Worm (Caenorhabditis elegans) whole organism, L4 larva: Measurements from ENCODE around the gene ceh-41.

Source experiments
- F10B5.3 ChIP-seq: sonication (generic microtip); optimal IDR thresholded peaks from 2 replicates; lab custom pipeline; 2016; ENCODE audit warnings: mild to moderate bottlenecking, missing genetic modification characterization, missing compliant biosample characterization
- F37D6.2 ChIP-seq: sonication (generic microtip); optimal IDR thresholded peaks from 2 replicates; lab custom pipeline; 2016; ENCODE audit warnings: mild to moderate bottlenecking, missing genetic modification characterization, missing compliant biosample characterization
- T20F7.1 ChIP-seq: fragments of 200-800 bp; sonication (Bioruptor generic); optimal IDR thresholded peaks from 2 replicates; lab custom pipeline; 2018; ENCODE audit warnings: mild to moderate bottlenecking, missing genetic modification characterization, missing compliant biosample characterization
- T26A8.4 ChIP-seq: fragments of 200-800 bp; sonication (Bioruptor generic); IDR thresholded peaks from 2 replicates; pipeline ENCODE4 v1.3.6; 2022; ENCODE audit warnings: missing genetic modification characterization, missing compliant biosample characterization
- Y105C5A.15 ChIP-seq: fragments of 200-800 bp; sonication (Bioruptor generic); IDR thresholded peaks from 2 replicates; pipeline ENCODE4 v1.3.6; 2022; ENCODE audit warnings: missing genetic modification characterization, missing compliant biosample characterization
- ZK337.2 ChIP-seq: fragments of 200-800 bp; sonication (Bioruptor generic); IDR thresholded peaks from 2 replicates; pipeline ENCODE4 v1.3.6; 2022; ENCODE audit warnings: missing genetic modification reagents, missing genetic modification characterization, missing compliant biosample characterization
- aha-1 ChIP-seq: fragments of 150-350 bp; peaks from one replicate; lab custom pipeline; 2014; ENCODE audit warnings: missing biosample characterization, missing genetic modification characterization
- ceh-32 ChIP-seq: sonication (generic microtip); optimal IDR thresholded peaks from 2 replicates; lab custom pipeline; 2016; ENCODE audit warnings: mild to moderate bottlenecking, missing genetic modification characterization, missing compliant biosample characterization; ENCODE audit not compliant: poor library complexity
- ceh-44 ChIP-seq: fragments of 200-800 bp; sonication (Bioruptor generic); IDR thresholded peaks from 2 replicates; pipeline ENCODE4 v1.3.6; 2022; ENCODE audit warnings: missing genetic modification reagents, missing genetic modification characterization, missing compliant biosample characterization
- cey-2 ChIP-seq: sonication (generic microtip); optimal IDR thresholded peaks from 3 replicates; lab custom pipeline; 2017; ENCODE audit warnings: missing genetic modification characterization, mild to moderate bottlenecking, missing compliant biosample characterization, antibody characterized with exemption, borderline replicate concordance; ENCODE audit not compliant: insufficient read depth
- ctbp-1 ChIP-seq: fragments of 200-800 bp; sonication (Bioruptor generic); IDR thresholded peaks from 2 replicates; pipeline ENCODE4 v1.3.6; 2022; ENCODE audit warnings: missing genetic modification reagents, missing genetic modification characterization, missing compliant biosample characterization
- daf-16 ChIP-seq, 3 experiments: sonication (generic microtip); optimal IDR thresholded peaks; 2 replicates each; lab custom pipeline; 2016 to 2017; ENCODE audit warnings: missing genetic modification characterization in 3 of 3, missing genetic modification reagents in 3 of 3, mild to moderate bottlenecking in 2 of 3, missing compliant biosample characterization in 2 of 3, missing biosample characterization in 1 of 3, moderate library complexity in 1 of 3
- dmd-6 ChIP-seq: fragments of 200-800 bp; sonication (Bioruptor generic); IDR thresholded peaks from 2 replicates; pipeline ENCODE4 v1.3.6; 2022; ENCODE audit warnings: missing genetic modification reagents, missing genetic modification characterization, missing compliant biosample characterization
- dmd-9 ChIP-seq: fragments of 200-800 bp; sonication (Bioruptor generic); IDR thresholded peaks from 2 replicates; pipeline ENCODE4 v1.3.6; 2022; ENCODE audit warnings: missing genetic modification reagents, missing genetic modification characterization, missing compliant biosample characterization
- dpl-1 ChIP-seq: fragments of 150-350 bp; optimal IDR thresholded peaks from 2 replicates; lab custom pipeline; 2014; ENCODE audit warnings: missing biosample characterization, missing genetic modification reagents, missing genetic modification characterization
- duxl-1 ChIP-seq: sonication (generic microtip); optimal IDR thresholded peaks from 2 replicates; lab custom pipeline; 2016; ENCODE audit warnings: mild to moderate bottlenecking, missing genetic modification characterization, moderate library complexity, missing compliant biosample characterization; ENCODE audit not compliant: poor library complexity
- hif-1 ChIP-seq, 2 experiments: sonication (generic microtip); optimal IDR thresholded peaks; 2 replicates each; lab custom pipeline; 2016 to 2017; ENCODE audit warnings: missing compliant biosample characterization in 2 of 2, missing genetic modification characterization in 2 of 2, missing genetic modification reagents in 2 of 2, missing genotype in 2 of 2, mild to moderate bottlenecking in 1 of 2
- hlh-30 ChIP-seq: sonication (generic microtip); optimal IDR thresholded peaks from 2 replicates; lab custom pipeline; 2017; ENCODE audit warnings: antibody characterized with exemption, mild to moderate bottlenecking, missing genetic modification characterization, missing compliant biosample characterization; ENCODE audit not compliant: insufficient read depth
- hmg-1.1 ChIP-seq: fragments of 200-800 bp; sonication (Bioruptor generic); IDR thresholded peaks from 2 replicates; pipeline ENCODE4 v1.3.6; 2022; ENCODE audit warnings: missing genetic modification reagents, missing genetic modification characterization, missing compliant biosample characterization
- lin-1 ChIP-seq: fragments of 200-800 bp; sonication (Bioruptor generic); IDR thresholded peaks from 2 replicates; pipeline ENCODE4 v1.3.6; 2022; ENCODE audit warnings: missing genetic modification reagents, missing genetic modification characterization, missing compliant biosample characterization
- lin-13 ChIP-seq: fragments of 150-350 bp; optimal IDR thresholded peaks from 2 replicates; lab custom pipeline; 2014; ENCODE audit warnings: missing biosample characterization, missing genetic modification reagents, missing genetic modification characterization
- lin-15B ChIP-seq: fragments of 150-350 bp; sonication (generic microtip); optimal IDR thresholded peaks from 3 replicates; lab custom pipeline; 2014; ENCODE audit warnings: missing biosample characterization, missing genetic modification characterization
- lin-38 ChIP-seq: fragments of 200-800 bp; sonication (Bioruptor generic); IDR thresholded peaks from 2 replicates; pipeline ENCODE4 v1.3.6; 2022; ENCODE audit warnings: missing genetic modification reagents, missing genetic modification characterization, missing compliant biosample characterization
- lir-3 ChIP-seq: sonication (generic microtip); optimal IDR thresholded peaks from 2 replicates; lab custom pipeline; 2016; ENCODE audit warnings: mild to moderate bottlenecking, missing genetic modification characterization, missing compliant biosample characterization
- madf-5 ChIP-seq, 2 experiments: fragments of 200-800 bp; sonication (Bioruptor generic); IDR thresholded peaks; 2 replicates each; pipeline ENCODE4 v1.3.6; 2022; ENCODE audit warnings: missing compliant biosample characterization in 2 of 2, missing genetic modification characterization in 2 of 2
- mdl-1 ChIP-seq, 2 experiments: fragments of 150-350 bp in 1 of 2; sonication (generic microtip) in 1 of 2; optimal IDR thresholded peaks; 2 replicates each; lab custom pipeline; 2014 to 2017; ENCODE audit warnings: missing biosample characterization in 2 of 2, missing genetic modification characterization in 2 of 2
- mep-1 ChIP-seq: fragments of 150-350 bp; sonication (generic microtip); optimal IDR thresholded peaks from 3 replicates; lab custom pipeline; 2014; ENCODE audit warnings: missing biosample characterization, missing genetic modification characterization
- mes-2 ChIP-seq: sonication (generic microtip); optimal IDR thresholded peaks from 2 replicates; lab custom pipeline; 2016; ENCODE audit warnings: missing genotype, mild to moderate bottlenecking, missing genetic modification characterization, missing compliant biosample characterization; ENCODE audit not compliant: poor library complexity, severe bottlenecking
- mxl-2 ChIP-seq: fragments of 200-800 bp; sonication (Bioruptor generic); conservative IDR thresholded peaks from 2 replicates; pipeline ENCODE4 v1.3.6; 2022; ENCODE audit warnings: missing genetic modification reagents, missing genetic modification characterization, missing compliant biosample characterization
- nhr-102 ChIP-seq: sonication (generic microtip); optimal IDR thresholded peaks from 2 replicates; lab custom pipeline; 2016; ENCODE audit warnings: mild to moderate bottlenecking, missing genetic modification characterization, moderate library complexity, missing compliant biosample characterization
- nhr-28 ChIP-seq: fragments of 150-350 bp; optimal IDR thresholded peaks from 2 replicates; lab custom pipeline; 2014; ENCODE audit warnings: missing biosample characterization, missing genetic modification characterization
- nhr-41 ChIP-seq: fragments of 200-800 bp; sonication (Bioruptor generic); IDR thresholded peaks from 2 replicates; pipeline ENCODE4 v1.3.6; 2022; ENCODE audit warnings: missing genetic modification reagents, missing genetic modification characterization, missing compliant biosample characterization
- nhr-6 ChIP-seq: fragments of 150-350 bp; optimal IDR thresholded peaks from 2 replicates; lab custom pipeline; 2014; ENCODE audit warnings: missing biosample characterization, missing genetic modification characterization
- pha-4 ChIP-seq, 2 experiments: fragments of 150-350 bp in 1 of 2; fragments of 200-800 bp in 1 of 2; sonication (Bioruptor generic) in 1 of 2; IDR thresholded peaks in 1 of 2; optimal IDR thresholded peaks in 1 of 2; 2 replicates each; pipeline versions ENCODE4 v1.3.6 to Lab custom; 2014 to 2022; ENCODE audit warnings: missing genetic modification characterization in 2 of 2, missing genetic modification reagents in 2 of 2, missing biosample characterization in 1 of 2, missing compliant biosample characterization in 1 of 2
- rbr-2 ChIP-seq: sonication (generic microtip); optimal IDR thresholded peaks from 2 replicates; lab custom pipeline; 2016; ENCODE audit warnings: missing genotype, missing genetic modification characterization, missing compliant biosample characterization
- snpc-4 ChIP-seq: fragments of 150-350 bp; optimal IDR thresholded peaks from 2 replicates; lab custom pipeline; 2014; ENCODE audit warnings: missing biosample characterization, missing genetic modification characterization
- spr-1 ChIP-seq: sonication (generic microtip); optimal IDR thresholded peaks from 2 replicates; lab custom pipeline; 2016; ENCODE audit warnings: mild to moderate bottlenecking, missing genetic modification characterization, missing compliant biosample characterization
- unc-62 ChIP-seq, 3 experiments: fragments of 150-350 bp in 1 of 3; sonication (generic microtip); optimal IDR thresholded peaks in 2 of 3; peaks in 1 of 3; 1 replicate in 1 of 3; 2 replicates in 2 of 3; lab custom pipeline; 2014 to 2017; ENCODE audit warnings: missing biosample characterization in 3 of 3, missing genetic modification characterization in 3 of 3, missing genetic modification reagents in 3 of 3, missing genotype in 1 of 3
- zfp-2 ChIP-seq: sonication (generic microtip); optimal IDR thresholded peaks from 2 replicates; lab custom pipeline; 2016; ENCODE audit warnings: mild to moderate bottlenecking, missing genetic modification characterization, missing compliant biosample characterization
- ztf-11 ChIP-seq: fragments of 150-350 bp; optimal IDR thresholded peaks from 2 replicates; lab custom pipeline; 2014; ENCODE audit warnings: missing biosample characterization, missing genetic modification characterization
- ztf-7 ChIP-seq: fragments of 150-350 bp; optimal IDR thresholded peaks from 2 replicates; lab custom pipeline; 2014; ENCODE audit warnings: missing biosample characterization, missing genetic modification characterization

Gene ceh-41

ce11 chrX:1880665-1881064, 32.2 kb upstream of the ceh-41 start (continued):
- peak; percentile 51 for TF ChIP-seq F10B5.3 (tag; lab: Kevin White, UChicago)
- 0 out of 2 replicates have a peak, but pooled peaks have one; percentile 31 for TF ChIP-seq ceh-44 (GFP tag; lab: Robert Waterston, UW)
- no peak for TF ChIP-seq T26A8.4 (GFP tag; lab: Robert Waterston, UW)
- TF ChIP-seq spr-1: peak; percentile 64
- peak; percentile 46 for TF ChIP-seq lir-3
- no peak for TF ChIP-seq ztf-11 (tag; lab: Kevin White, UChicago)
- TF ChIP-seq Y105C5A.15: no peak
- TF ChIP-seq ztf-7 (tag; lab: Kevin White, UChicago): peak; percentile 42
- TF ChIP-seq madf-5 (GFP tag; IDR thresholded peaks at IDR 0.05; lab: Robert Waterston, UW): 0 out of 4 replicates have a peak, but pooled peaks have one; percentile 35 to 59
- TF ChIP-seq mep-1: peak; percentile 76
- peak; percentile 44 to 49 for TF ChIP-seq daf-16 (GFP tag; optimal IDR thresholded peaks at IDR 0.05; lab: Kevin White, UChicago)
- peak; percentile 68 for TF ChIP-seq daf-16 (tag; optimal IDR thresholded peaks at IDR 0.05; lab: Kevin White, UChicago)
- TF ChIP-seq dmd-6 (GFP tag; lab: Robert Waterston, UW): peak; percentile 66; the same call in 1 of the 2 replicates
- peak; percentile 54 for TF ChIP-seq hlh-30
- peak; percentile 53 for TF ChIP-seq zfp-2
- 0 out of 2 replicates have a peak, but pooled peaks have one; percentile 36 for TF ChIP-seq ZK337.2
- TF ChIP-seq dpl-1 (GFP tag; lab: Kevin White, UChicago): peak; percentile 17
- TF ChIP-seq F37D6.2 (tag; lab: Kevin White, UChicago): peak; percentile 44
- TF ChIP-seq nhr-41 (GFP tag; lab: Robert Waterston, UW): no peak
- 0 out of 2 replicates have a peak, but pooled peaks have one; percentile 33 for TF ChIP-seq dmd-9
- no peak for TF ChIP-seq ctbp-1 (GFP tag; lab: Robert Waterston, UW)
- TF ChIP-seq nhr-6 (tag; lab: Kevin White, UChicago): no peak
- peak; percentile 34 for TF ChIP-seq lin-13
- peak; percentile 58 for TF ChIP-seq rbr-2 (tag; lab: Kevin White, UChicago)
- no peak for TF ChIP-seq mdl-1 (tag; optimal IDR thresholded peaks at IDR 0.05; lab: Kevin White, UChicago)
- TF ChIP-seq lin-15B (tag; lab: Kevin White, UChicago): no peak
- TF ChIP-seq nhr-102 (tag; lab: Kevin White, UChicago): no peak
- no peak for TF ChIP-seq hif-1 (tag; optimal IDR thresholded peaks at IDR 0.05; lab: Kevin White, UChicago)
- TF ChIP-seq snpc-4 (tag; lab: Kevin White, UChicago): no peak
- no peak for TF ChIP-seq lin-1 (GFP tag; lab: Robert Waterston, UW)
- peak; percentile 86 for TF ChIP-seq mes-2 (tag; lab: Kevin White, UChicago)
- peak; percentile 44; the same call in 1 of the 2 replicates for TF ChIP-seq mxl-2 (GFP tag; lab: Robert Waterston, UW)
- TF ChIP-seq pha-4 (GFP tag; IDR thresholded peaks at IDR 0.05; lab: Robert Waterston, UW): peak; percentile 79
- no peak for TF ChIP-seq pha-4 (tag; optimal IDR thresholded peaks at IDR 0.05; lab: Kevin White, UChicago)

DNA sequence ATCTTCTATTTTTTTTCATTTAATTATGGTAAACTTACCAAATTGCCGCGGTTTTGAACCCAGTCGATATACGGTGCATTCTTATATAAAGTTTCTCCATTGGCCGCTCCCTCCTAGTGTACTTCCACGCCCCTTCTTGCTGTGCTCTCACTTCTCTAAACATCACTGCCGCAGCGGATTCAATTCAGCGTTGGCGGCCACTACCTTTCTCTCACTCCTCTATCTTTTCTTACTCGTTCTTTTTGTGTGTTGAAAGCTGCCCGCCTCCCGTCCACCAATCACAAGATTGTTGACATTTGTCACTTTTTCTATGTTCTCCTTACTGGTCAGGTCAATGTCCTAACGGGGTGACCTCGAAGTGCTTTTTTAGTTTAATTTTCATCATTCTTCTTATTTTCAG, 22.5 kb upstream of the ceh-41 start:
- no peak for TF ChIP-seq cey-2 (tag; lab: Kevin White, UChicago)
- peak in 1 of 2 experiments; percentile 95 for TF ChIP-seq unc-62 (GFP tag; optimal IDR thresholded peaks at IDR 0.05 in 1 of 2; lab: Kevin White, UChicago)
- TF ChIP-seq unc-62 (tag; optimal IDR thresholded peaks at IDR 0.05; lab: Kevin White, UChicago): no peak
- TF ChIP-seq lin-38 (GFP tag; lab: Robert Waterston, UW): no peak
- peak; percentile 39; the same call in 1 of the 2 replicates for TF ChIP-seq hmg-1.1 (GFP tag; lab: Robert Waterston, UW)
- TF ChIP-seq spr-1: no peak
- peak; percentile 96 for TF ChIP-seq duxl-1
- TF ChIP-seq nhr-28 (tag; lab: Kevin White, UChicago): no peak
- no peak for TF ChIP-seq ceh-32 (tag; lab: Kevin White, UChicago)
- TF ChIP-seq madf-5 (GFP tag; IDR thresholded peaks at IDR 0.05; lab: Robert Waterston, UW): no peak
- TF ChIP-seq aha-1 (tag; lab: Kevin White, UChicago): peak; percentile 57
- TF ChIP-seq zfp-2: no peak
- peak; percentile 48 for TF ChIP-seq mes-2 (tag; lab: Kevin White, UChicago)
- no peak for TF ChIP-seq T20F7.1
